Fruit fly (Drosophila melanogaster) whole organism, embryonic: ENCODE results near the gene Sap30.

Source experiments
- CG10267 ChIP-seq: fragments of 200-800 bp; sonication (Bioruptor generic); optimal IDR thresholded peaks from 2 replicates; lab custom pipeline; 2018; ENCODE audit warnings: missing biosample characterization, mild to moderate bottlenecking, missing genetic modification characterization, moderate library complexity
- CG12299 ChIP-seq: fragments of 200-800 bp; sonication (Bioruptor generic); optimal IDR thresholded peaks from 2 replicates; lab custom pipeline; 2018; ENCODE audit warnings: missing biosample characterization, mild to moderate bottlenecking, missing genetic modification characterization
- CG12744 ChIP-seq: fragments of 200-800 bp; sonication (Bioruptor generic); optimal IDR thresholded peaks from 2 replicates; lab custom pipeline; 2016; ENCODE audit warnings: missing biosample characterization, missing genetic modification characterization
- CG13775 ChIP-seq: fragments of 200-800 bp; sonication (Bioruptor generic); optimal IDR thresholded peaks from 3 replicates; lab custom pipeline; 2017; ENCODE audit warnings: missing biosample characterization, mild to moderate bottlenecking, missing genetic modification characterization
- CG15073 ChIP-seq: fragments of 200-800 bp; sonication (Bioruptor generic); optimal IDR thresholded peaks from 2 replicates; lab custom pipeline; 2016; ENCODE audit warnings: missing biosample characterization, missing genetic modification characterization
- CG16813 ChIP-seq: fragments of 200-800 bp; sonication (Bioruptor generic); IDR thresholded peaks from 3 replicates; pipeline ENCODE4 v1.3.6; 2022; ENCODE audit warnings: missing biosample characterization, missing genetic modification characterization; ENCODE audit not compliant: partially characterized antibody
- CG1792 ChIP-seq: fragments of 200-800 bp; sonication (Bioruptor generic); optimal IDR thresholded peaks from 2 replicates; lab custom pipeline; 2016; ENCODE audit warnings: missing biosample characterization, missing genetic modification characterization
- CG2678 ChIP-seq: fragments of 200-800 bp; sonication (Bioruptor generic); optimal IDR thresholded peaks from 3 replicates; lab custom pipeline; 2019; ENCODE audit warnings: missing biosample characterization, mild to moderate bottlenecking, missing genetic modification characterization, moderate library complexity
- CG33557 ChIP-seq: fragments of 200-800 bp; sonication (Bioruptor generic); optimal IDR thresholded peaks from 2 replicates; lab custom pipeline; 2019; ENCODE audit warnings: missing biosample characterization, mild to moderate bottlenecking, missing genetic modification characterization, moderate library complexity
- CG34224 ChIP-seq: fragments of 200-800 bp; sonication (Bioruptor generic); IDR thresholded peaks from 3 replicates; pipeline ENCODE4 v1.3.6; 2022; ENCODE audit warnings: missing biosample characterization, missing genetic modification characterization; ENCODE audit not compliant: partially characterized antibody
- CG5180 ChIP-seq: fragments of 200-800 bp; sonication (Bioruptor generic); optimal IDR thresholded peaks from 3 replicates; lab custom pipeline; 2017; ENCODE audit warnings: missing biosample characterization, missing genetic modification characterization, mild to moderate bottlenecking, moderate library complexity, missing genetic modification reagents
- CG6654 ChIP-seq: fragments of 200-800 bp; sonication (Bioruptor generic); optimal IDR thresholded peaks from 2 replicates; lab custom pipeline; 2017; ENCODE audit warnings: missing biosample characterization, mild to moderate bottlenecking, missing genetic modification characterization
- CG7786 ChIP-seq: fragments of 200-800 bp; sonication (Bioruptor generic); optimal IDR thresholded peaks from 2 replicates; lab custom pipeline; 2016; ENCODE audit warnings: missing biosample characterization, missing genetic modification characterization
- CG7963 ChIP-seq: fragments of 200-800 bp; sonication (Bioruptor generic); IDR thresholded peaks from 3 replicates; pipeline ENCODE4 v1.3.6; 2022; ENCODE audit warnings: missing biosample characterization, missing genetic modification characterization; ENCODE audit not compliant: partially characterized antibody
- CG8089 ChIP-seq: fragments of 200-800 bp; sonication (Bioruptor generic); optimal IDR thresholded peaks from 3 replicates; lab custom pipeline; 2016; ENCODE audit warnings: missing biosample characterization, missing genetic modification characterization
- CG8359 ChIP-seq: fragments of 200-800 bp; sonication (Bioruptor generic); optimal IDR thresholded peaks from 2 replicates; lab custom pipeline; 2017; ENCODE audit warnings: missing biosample characterization, mild to moderate bottlenecking, missing genetic modification characterization, borderline replicate concordance
- CG8924 ChIP-seq: fragments of 200-800 bp; optimal IDR thresholded peaks from 3 replicates; lab custom pipeline; 2019; ENCODE audit warnings: missing biosample characterization, mild to moderate bottlenecking, missing genetic modification characterization, moderate library complexity
- CG8944 ChIP-seq: fragments of 200-800 bp; sonication (Bioruptor generic); optimal IDR thresholded peaks from 3 replicates; lab custom pipeline; 2016; ENCODE audit warnings: missing biosample characterization, missing genetic modification characterization
- CG9609 ChIP-seq: fragments of 200-800 bp; sonication (Bioruptor generic); optimal IDR thresholded peaks from 3 replicates; lab custom pipeline; 2016; ENCODE audit warnings: missing biosample characterization, missing genetic modification characterization
- CG9932 ChIP-seq: fragments of 200-800 bp; sonication (Bioruptor generic); IDR thresholded peaks from 2 replicates; pipeline ENCODE4 v1.3.6; 2022; ENCODE audit warnings: missing biosample characterization, missing genetic modification characterization
- Chrac-16 ChIP-seq: fragments of 200-800 bp; sonication (Bioruptor generic); optimal IDR thresholded peaks from 3 replicates; lab custom pipeline; 2016; ENCODE audit warnings: missing biosample characterization, missing genetic modification characterization
- D19A ChIP-seq: fragments of 200-800 bp; optimal IDR thresholded peaks from 3 replicates; lab custom pipeline; 2019; ENCODE audit warnings: missing biosample characterization, mild to moderate bottlenecking, missing genetic modification characterization, moderate library complexity
- Dbx ChIP-seq: fragments of 200-800 bp; sonication (Bioruptor generic); IDR thresholded peaks from 3 replicates; pipeline ENCODE4 v1.3.6; 2022; ENCODE audit warnings: missing biosample characterization, missing genetic modification characterization
- Eip74EF ChIP-seq, 2 experiments: fragments of 200-800 bp in 1 of 2; fragments of >200 bp in 1 of 2; sonication (Bioruptor generic) in 1 of 2; optimal IDR thresholded peaks; 2 replicates each; lab custom pipeline; 2017 to 2019; ENCODE audit warnings: missing biosample characterization in 2 of 2, missing genetic modification characterization in 2 of 2, mild to moderate bottlenecking in 1 of 2, moderate library complexity in 1 of 2
- Elba2 ChIP-seq: fragments of 200-800 bp; sonication (Bioruptor generic); optimal IDR thresholded peaks from 3 replicates; lab custom pipeline; 2016; ENCODE audit warnings: missing biosample characterization, missing genetic modification characterization
- GATAe ChIP-seq: fragments of 200-800 bp; sonication (Bioruptor generic); conservative IDR thresholded peaks from 2 replicates; pipeline ENCODE4 v1.3.6; 2022; ENCODE audit warnings: missing biosample characterization, missing genetic modification characterization
- NFAT ChIP-seq: fragments of 200-800 bp; sonication (Bioruptor generic); IDR thresholded peaks from 2 replicates; pipeline ENCODE4 v1.3.6; 2022; ENCODE audit warnings: missing biosample characterization, missing genetic modification characterization
- PHDP ChIP-seq: fragments of 200-800 bp; sonication (Bioruptor generic); optimal IDR thresholded peaks from 3 replicates; lab custom pipeline; 2018; ENCODE audit warnings: missing biosample characterization, mild to moderate bottlenecking, missing genetic modification characterization, moderate library complexity
- Rfx ChIP-seq: fragments of 200-800 bp; sonication (Bioruptor generic); IDR thresholded peaks from 2 replicates; pipeline ENCODE4 v1.3.6; 2022; ENCODE audit warnings: missing biosample characterization, missing genetic modification characterization
- Sox100B ChIP-seq: fragments of 200-800 bp; sonication (Bioruptor generic); optimal IDR thresholded peaks from 3 replicates; lab custom pipeline; 2018; ENCODE audit warnings: missing biosample characterization, mild to moderate bottlenecking, missing genetic modification characterization
- Ssrp ChIP-seq: fragments of 200-800 bp; sonication (Bioruptor generic); optimal IDR thresholded peaks from 2 replicates; lab custom pipeline; 2018; ENCODE audit warnings: missing biosample characterization, mild to moderate bottlenecking, missing genetic modification characterization, moderate library complexity
- al ChIP-seq: fragments of 200-800 bp; sonication (Bioruptor generic); IDR thresholded peaks from 2 replicates; pipeline ENCODE4 v1.3.6; 2022; ENCODE audit warnings: missing biosample characterization, missing genetic modification characterization
- ap ChIP-seq: fragments of 200-800 bp; sonication (Bioruptor generic); IDR thresholded peaks from 2 replicates; pipeline ENCODE4 v1.3.6; 2022; ENCODE audit warnings: missing biosample characterization, missing genetic modification characterization
- ato ChIP-seq: fragments of 200-800 bp; sonication (Bioruptor generic); IDR thresholded peaks from 2 replicates; pipeline ENCODE4 v1.3.6; 2022; ENCODE audit warnings: missing biosample characterization, missing genetic modification characterization; ENCODE audit not compliant: partially characterized antibody
- cas ChIP-seq: fragments of 200-800 bp; sonication (Bioruptor generic); IDR thresholded peaks from 2 replicates; pipeline ENCODE4 v1.3.6; 2022; ENCODE audit warnings: missing biosample characterization, missing genetic modification characterization
- dysf ChIP-seq: fragments of 200-800 bp; sonication (Bioruptor generic); IDR thresholded peaks from 3 replicates; pipeline ENCODE4 v1.3.6; 2022; ENCODE audit warnings: missing biosample characterization, missing genetic modification characterization
- fd64A ChIP-seq: fragments of 200-800 bp; sonication (Bioruptor generic); optimal IDR thresholded peaks from 3 replicates; lab custom pipeline; 2018; ENCODE audit warnings: missing biosample characterization, mild to moderate bottlenecking, missing genetic modification characterization
- gce ChIP-seq: fragments of 200-800 bp; sonication (Bioruptor generic); IDR thresholded peaks from 3 replicates; pipeline ENCODE4 v1.3.6; 2022; ENCODE audit warnings: missing biosample characterization, missing genetic modification characterization
- grau ChIP-seq: fragments of 200-800 bp; optimal IDR thresholded peaks from 3 replicates; lab custom pipeline; 2019; ENCODE audit warnings: missing biosample characterization, mild to moderate bottlenecking, missing genetic modification characterization, moderate library complexity
- gro ChIP-seq: fragments of 200-800 bp; sonication (Bioruptor generic); optimal IDR thresholded peaks from 2 replicates; lab custom pipeline; 2016; ENCODE audit warnings: missing biosample characterization, missing genetic modification characterization
- jing ChIP-seq: fragments of 200-800 bp; sonication (Bioruptor generic); optimal IDR thresholded peaks from 2 replicates; lab custom pipeline; 2018; ENCODE audit warnings: missing biosample characterization, mild to moderate bottlenecking, missing genetic modification characterization
- oc ChIP-seq: fragments of 200-800 bp; sonication (Bioruptor generic); optimal IDR thresholded peaks from 2 replicates; lab custom pipeline; 2018; ENCODE audit warnings: missing biosample characterization, mild to moderate bottlenecking, missing genetic modification characterization, moderate library complexity
- pan ChIP-seq, 4 experiments: fragments of >200 bp in 3 of 4; fragments of 200-800 bp in 1 of 4; sonication (Bioruptor generic) in 1 of 4; optimal IDR thresholded peaks in 3 of 4; IDR thresholded peaks in 1 of 4; 2 replicates each; pipeline versions ENCODE4 v1.3.6 to Lab custom; 2017 to 2022; ENCODE audit warnings: missing biosample characterization in 2 of 4, missing genetic modification characterization in 2 of 4, mixed read lengths in 1 of 4
- pb ChIP-seq: fragments of 200-800 bp; sonication (Bioruptor generic); optimal IDR thresholded peaks from 3 replicates; lab custom pipeline; 2016; ENCODE audit warnings: missing biosample characterization, missing genetic modification characterization
- salm ChIP-seq: fragments of 200-800 bp; sonication (Bioruptor generic); optimal IDR thresholded peaks from 2 replicates; lab custom pipeline; 2018; ENCODE audit warnings: missing biosample characterization, mild to moderate bottlenecking, missing genetic modification characterization
- sisA ChIP-seq: fragments of 200-800 bp; sonication (Bioruptor generic); IDR thresholded peaks from 2 replicates; pipeline ENCODE4 v1.3.6; 2022; ENCODE audit warnings: missing biosample characterization, missing genetic modification characterization
- slbo ChIP-seq: fragments of 200-800 bp; sonication (Bioruptor generic); IDR thresholded peaks from 2 replicates; pipeline ENCODE4 v1.3.6; 2022; ENCODE audit warnings: missing biosample characterization, missing genetic modification characterization
- sr ChIP-seq: fragments of 200-800 bp; sonication (Bioruptor generic); IDR thresholded peaks from 3 replicates; pipeline ENCODE4 v1.3.6; 2022; ENCODE audit warnings: missing biosample characterization, missing genetic modification characterization
- sug ChIP-seq: fragments of 200-800 bp; optimal IDR thresholded peaks from 2 replicates; lab custom pipeline; 2019; ENCODE audit warnings: missing biosample characterization, mild to moderate bottlenecking, missing genetic modification characterization, moderate library complexity
- tin ChIP-seq: fragments of 200-800 bp; sonication (Bioruptor generic); optimal IDR thresholded peaks from 3 replicates; lab custom pipeline; 2016; ENCODE audit warnings: missing biosample characterization, missing genetic modification characterization

The Sap30 gene

dm6 chrX:16787416-16787900 lies 375 bp downstream of the Sap30 start (continued):
- peak; percentile 62 for TF ChIP-seq CG9932 (GFP tag; lab: Robert Waterston, UW)
- TF ChIP-seq sug (tag; lab: Kevin White, UChicago): peak; percentile 2
- no peak for TF ChIP-seq CG7786 (GFP tag; lab: Kevin White, UChicago)
- peak; percentile 28; the same call in 1 of the 2 replicates for TF ChIP-seq Rfx (GFP tag; lab: Robert Waterston, UW)
- no peak for TF ChIP-seq al (GFP tag; lab: Robert Waterston, UW)
- TF ChIP-seq CG13775 (GFP tag; lab: Kevin White, UChicago): peak; percentile 2
- TF ChIP-seq CG5180: no peak
- TF ChIP-seq Sox100B (GFP tag; lab: Kevin White, UChicago): no peak
- peak; percentile 68 for TF ChIP-seq slbo (GFP tag; lab: Robert Waterston, UW)
- no peak for TF ChIP-seq CG8089 (GFP tag; lab: Kevin White, UChicago)
- TF ChIP-seq dysf: no peak
- 0 out of 3 replicates have a peak, but pooled peaks have one; percentile 19 for TF ChIP-seq CG34224 (GFP tag; lab: Robert Waterston, UW)
- no peak for TF ChIP-seq gro (GFP tag; lab: Kevin White, UChicago)
- TF ChIP-seq NFAT (GFP tag; lab: Robert Waterston, UW): 0 out of 2 replicates have a peak, but pooled peaks have one; percentile 31
- no peak for TF ChIP-seq Dbx
- TF ChIP-seq oc (tag; lab: Kevin White, UChicago): no peak
- TF ChIP-seq CG9609 (GFP tag; lab: Kevin White, UChicago): no peak
- TF ChIP-seq CG15073 (GFP tag; lab: Kevin White, UChicago): no peak
- TF ChIP-seq fd64A (GFP tag; lab: Kevin White, UChicago): no peak
- no peak for TF ChIP-seq GATAe (GFP tag; lab: Robert Waterston, UW)
- TF ChIP-seq Eip74EF (GFP tag; optimal IDR thresholded peaks at IDR 0.05; lab: Kevin White, UChicago): no peak
- TF ChIP-seq D19A: no peak
- TF ChIP-seq jing: no peak
- peak; percentile 63 for TF ChIP-seq CG16813 (GFP tag; lab: Robert Waterston, UW)
- TF ChIP-seq sisA: no peak
- no peak for TF ChIP-seq sr (GFP tag; lab: Robert Waterston, UW)
- no peak for TF ChIP-seq tin (GFP tag; lab: Kevin White, UChicago)
- no peak for TF ChIP-seq CG8944 (GFP tag; lab: Kevin White, UChicago)
- no peak for TF ChIP-seq CG12744 (GFP tag; lab: Kevin White, UChicago)
- no peak for TF ChIP-seq Ssrp (tag; lab: Kevin White, UChicago)
- no peak for TF ChIP-seq grau
- TF ChIP-seq pan (optimal IDR thresholded peaks at IDR 0.05; lab: Kevin White, UChicago): no peak
- no peak for TF ChIP-seq pan (GFP tag; optimal IDR thresholded peaks at IDR 0.05 in 1 of 2, IDR thresholded peaks at IDR 0.05 in 1 of 2)
- no peak for TF ChIP-seq CG6654 (GFP tag; lab: Kevin White, UChicago)
- TF ChIP-seq CG10267: peak; percentile 64
- no peak for TF ChIP-seq pb (GFP tag; lab: Kevin White, UChicago)
- no peak for TF ChIP-seq Elba2 (GFP tag; lab: Kevin White, UChicago)
- TF ChIP-seq CG8924 (tag; lab: Kevin White, UChicago): no peak
- no peak for TF ChIP-seq PHDP (tag; lab: Kevin White, UChicago)
- no peak for TF ChIP-seq CG1792 (GFP tag; lab: Kevin White, UChicago)
- TF ChIP-seq Chrac-16 (GFP tag; lab: Kevin White, UChicago): no peak
- TF ChIP-seq CG8359 (GFP tag; lab: Kevin White, UChicago): no peak
- TF ChIP-seq ap (GFP tag; lab: Robert Waterston, UW): no peak
- TF ChIP-seq cas (GFP tag; lab: Robert Waterston, UW): no peak
- no peak for TF ChIP-seq CG2678 (tag; lab: Kevin White, UChicago)
- no peak for TF ChIP-seq salm (tag; lab: Kevin White, UChicago)
- no peak for TF ChIP-seq CG33557
- no peak for TF ChIP-seq ato (GFP tag; lab: Robert Waterston, UW)
- no peak for TF ChIP-seq gce
- 0 out of 3 replicates have a peak, but pooled peaks have one; percentile 31 for TF ChIP-seq CG7963
- TF ChIP-seq CG12299 (tag; lab: Kevin White, UChicago): no peak
